Fruit fly (Drosophila melanogaster) whole organism: ENCODE results near the gene eIF4G2.
A peak's percentile ranks its signal among the peaks of the same experiment; 100 is the strongest.

ENCODE experiments used
- CG8478 ChIP-seq: fragments of >200 bp; optimal IDR thresholded peaks from 2 replicates; lab custom pipeline; 2018; ENCODE audit warnings: inconsistent platforms
- Dll ChIP-seq: fragments of >200 bp; optimal IDR thresholded peaks from 2 replicates; lab custom pipeline; 2017
- EcR ChIP-seq, 2 experiments: fragments of >200 bp; optimal IDR thresholded peaks; 2 replicates each; lab custom pipeline; 2017; ENCODE audit warnings: missing biosample characterization in 2 of 2, missing genetic modification characterization in 2 of 2, missing genetic modification reagents in 2 of 2
- pan ChIP-seq: fragments of >200 bp; optimal IDR thresholded peaks from 2 replicates; lab custom pipeline; 2017
- psq ChIP-seq: fragments of >200 bp; optimal IDR thresholded peaks from 2 replicates; lab custom pipeline; 2017
- usp ChIP-seq: fragments of >200 bp; optimal IDR thresholded peaks from 2 replicates; lab custom pipeline; 2017; ENCODE audit warnings: missing biosample characterization, missing genetic modification characterization, mixed read lengths

eIF4G2 gene

DNA sequence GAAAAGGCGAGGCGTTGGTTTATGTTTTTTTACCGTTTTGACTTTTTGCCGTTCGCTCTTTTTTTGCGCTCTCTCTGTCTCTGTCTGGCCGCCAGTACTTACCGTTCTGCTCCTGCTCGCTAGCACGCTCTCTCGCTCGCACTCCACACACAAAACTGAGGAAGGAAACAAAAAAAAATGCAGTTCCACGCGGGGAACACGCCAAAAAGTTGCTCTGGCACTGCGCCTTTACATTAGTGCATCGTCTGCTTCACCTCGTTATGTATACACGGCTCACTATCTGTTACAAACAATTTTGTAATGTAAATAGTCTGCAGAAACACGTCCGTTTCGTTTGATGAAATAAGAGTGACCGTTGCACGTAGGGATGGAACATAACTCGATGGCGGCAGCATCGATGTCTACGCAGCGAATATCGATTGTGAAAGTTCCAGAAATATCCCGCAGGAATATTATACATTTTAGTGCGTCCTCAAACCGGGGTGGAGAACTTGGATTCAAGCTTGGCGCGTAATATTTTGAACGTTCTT is at the start of gene eIF4G2, which contains the start of gene CG33111:
Gene eIF4G2 (minus strand): TSS at position 359 of the 530 bp plus-strand sequence.
Gene CG33111 (minus strand): TSS at position 359 of the 530 bp plus-strand sequence.
- peak; percentile 86 for TF ChIP-seq CG8478
- TF ChIP-seq Dll (lab: Kevin White, UChicago) = no peak
- TF ChIP-seq EcR (GFP tag; optimal IDR thresholded peaks at IDR 0.05; lab: Kevin White, UChicago) = no peak

DNA sequence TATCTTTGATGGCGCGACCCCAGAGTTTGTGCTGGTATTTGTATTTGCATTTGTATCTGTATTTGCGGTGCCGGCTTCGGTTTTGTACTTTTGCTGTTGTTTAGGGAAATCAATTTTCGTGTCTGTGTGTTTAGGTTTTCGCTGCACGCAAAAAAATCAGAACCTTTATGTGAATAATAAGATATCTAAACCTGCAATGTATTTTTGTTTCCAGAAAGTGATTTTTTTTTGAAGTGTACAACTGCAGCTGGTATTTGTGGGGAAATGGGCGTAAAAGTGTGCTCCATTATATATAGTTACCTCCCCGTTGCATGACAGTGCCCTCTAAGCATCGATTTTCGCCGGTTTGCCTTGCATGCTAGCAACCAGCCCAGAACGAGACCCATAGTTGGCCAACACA is 48.8 kb upstream of the eIF4G2 start:
- TF ChIP-seq psq (no peak), EcR (GFP tag; optimal IDR thresholded peaks at IDR 0.05; lab: Kevin White, UChicago) (no peak), CG8478 (no peak), pan (no peak), Dll (lab: Kevin White, UChicago) (no peak), usp (GFP tag; lab: Kevin White, UChicago) (no peak)

DNA sequence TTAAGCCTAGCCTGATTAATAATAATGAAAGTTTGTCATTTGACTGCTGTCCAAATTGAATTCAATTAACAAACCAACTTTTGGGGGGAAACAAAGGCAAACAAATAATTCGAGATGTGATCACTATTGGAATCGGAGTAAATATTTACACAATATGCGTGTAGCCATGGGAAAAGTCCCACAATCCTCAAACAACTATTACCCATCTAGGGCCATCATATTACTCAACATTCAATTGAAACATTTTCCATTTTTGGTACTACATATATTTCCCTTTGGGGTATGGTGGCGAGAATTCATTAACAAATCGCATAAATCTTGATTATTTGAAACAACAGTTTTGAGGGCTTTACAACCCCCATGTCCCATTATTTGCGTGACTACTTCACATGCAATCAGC is 48.2 kb upstream of the eIF4G2 start:
- TF ChIP-seq Dll (lab: Kevin White, UChicago) = no peak
- no peak for TF ChIP-seq pan
- TF ChIP-seq EcR (GFP tag; optimal IDR thresholded peaks at IDR 0.05; lab: Kevin White, UChicago) = no peak
- TF ChIP-seq psq = no peak
- TF ChIP-seq CG8478 = no peak

DNA sequence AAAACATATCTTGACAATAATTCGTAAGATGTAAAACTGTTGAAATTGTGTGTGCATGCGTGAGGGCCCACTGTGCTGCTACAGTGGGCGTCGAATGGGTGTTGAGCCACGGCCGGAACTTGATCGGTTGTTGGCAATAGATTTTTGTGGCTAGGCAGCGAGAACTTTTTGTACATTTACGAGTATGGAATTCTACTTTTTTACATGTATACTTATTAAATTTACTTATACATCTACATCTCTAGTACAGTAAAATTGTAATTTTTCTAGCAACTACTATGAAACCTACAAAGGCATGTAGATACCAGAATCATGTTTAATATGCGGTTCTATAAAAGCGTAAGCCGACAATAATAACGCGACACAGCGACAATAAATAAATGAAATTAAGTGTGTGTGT is 30.6 kb upstream of the eIF4G2 start:
- TF ChIP-seq psq (no peak), Dll (lab: Kevin White, UChicago) (no peak), usp (GFP tag; lab: Kevin White, UChicago) (no peak), CG8478 (no peak), EcR (GFP tag; optimal IDR thresholded peaks at IDR 0.05; lab: Kevin White, UChicago) (no peak), pan (no peak)

DNA sequence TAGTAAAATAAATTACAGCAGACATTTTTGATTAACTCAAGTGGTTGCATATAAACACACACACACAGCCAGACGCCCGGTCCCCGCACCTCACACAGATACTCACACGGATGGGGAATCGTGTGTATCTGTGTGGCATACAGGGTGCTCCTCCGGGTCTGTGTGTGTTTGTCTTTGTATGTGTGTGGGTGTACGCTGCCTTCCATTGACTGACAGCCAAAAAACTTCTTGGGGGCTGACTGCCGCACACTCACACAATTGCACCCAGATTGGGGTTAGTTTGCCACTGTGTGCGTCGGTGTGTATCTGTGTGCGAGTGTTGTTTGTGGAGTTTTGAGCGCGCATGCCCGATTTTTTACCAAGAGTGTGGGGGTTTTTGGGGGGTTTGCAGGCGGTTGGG is 27.1 kb upstream of the eIF4G2 start:
- TF ChIP-seq pan (no peak), CG8478 (no peak), psq (no peak), EcR (GFP tag; optimal IDR thresholded peaks at IDR 0.05; lab: Kevin White, UChicago) (no peak), usp (GFP tag; lab: Kevin White, UChicago) (no peak), Dll (lab: Kevin White, UChicago) (no peak)

DNA sequence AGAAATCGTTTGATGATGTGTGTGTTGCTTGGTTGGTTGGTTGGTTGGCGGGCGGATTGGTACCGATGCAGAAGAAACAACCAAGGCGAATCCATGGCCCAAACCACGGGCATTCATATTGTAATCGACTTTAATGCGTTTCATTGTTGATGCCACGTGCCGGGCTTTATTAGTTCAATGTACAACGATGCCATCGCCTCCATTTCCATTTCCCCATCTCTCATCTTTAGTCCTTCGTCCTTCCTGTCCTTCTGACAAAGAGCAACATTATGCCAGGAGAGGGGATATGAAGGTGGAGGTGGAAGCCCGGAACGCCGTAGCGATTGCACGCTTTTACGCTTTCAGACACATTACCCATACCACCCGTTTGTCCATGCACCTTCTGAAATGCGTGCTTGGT is 12.7 kb upstream of the eIF4G2 start:
- TF ChIP-seq pan (no peak), CG8478 (no peak), psq (no peak), usp (GFP tag; lab: Kevin White, UChicago) (no peak), Dll (lab: Kevin White, UChicago) (no peak), EcR (GFP tag; optimal IDR thresholded peaks at IDR 0.05; lab: Kevin White, UChicago) (no peak)

DNA sequence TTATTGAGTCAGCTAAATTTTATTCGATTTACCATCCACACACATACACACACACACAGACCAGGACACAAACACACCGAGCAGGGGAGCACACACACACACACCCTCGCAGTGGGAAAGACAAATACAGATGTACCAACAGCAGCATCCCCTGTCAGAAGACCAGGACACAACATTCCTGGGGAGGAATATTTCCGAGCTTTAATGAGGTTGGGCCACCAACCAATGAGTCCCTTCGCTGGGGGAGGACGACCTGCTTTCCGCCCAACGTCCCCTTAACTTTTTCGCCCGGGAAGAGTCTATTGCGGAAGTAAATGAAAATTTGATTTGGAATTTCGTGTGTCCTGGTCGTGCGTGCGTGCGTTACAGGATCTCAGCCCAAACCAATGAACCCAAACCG is 8.1 kb upstream of the eIF4G2 start:
- TF ChIP-seq Dll (lab: Kevin White, UChicago) (no peak), psq (no peak), pan (no peak), CG8478 (no peak), EcR (GFP tag; optimal IDR thresholded peaks at IDR 0.05; lab: Kevin White, UChicago) (no peak), usp (GFP tag; lab: Kevin White, UChicago) (no peak)

DNA sequence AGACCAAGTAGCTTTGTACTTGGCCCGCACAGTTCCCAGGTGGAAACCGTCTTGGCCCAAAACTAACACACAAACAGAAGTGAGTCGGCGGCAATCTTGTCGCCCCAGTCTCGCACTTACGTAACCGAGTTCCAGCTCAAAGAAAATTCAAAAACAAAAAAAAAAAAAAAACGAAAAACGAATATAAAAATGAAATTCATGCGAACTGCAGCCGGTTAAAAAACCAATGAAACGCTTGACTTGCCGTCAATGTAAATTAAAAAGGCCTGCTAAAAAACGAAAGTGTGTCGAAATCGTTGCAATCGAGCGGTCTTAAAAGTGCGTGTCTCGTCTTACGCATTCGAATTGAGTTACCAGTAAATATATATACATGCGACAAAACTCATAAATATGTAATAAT is 4.6 kb upstream of the eIF4G2 start:
- no peak for TF ChIP-seq EcR (GFP tag; optimal IDR thresholded peaks at IDR 0.05; lab: Kevin White, UChicago)
- no peak for TF ChIP-seq usp (GFP tag; lab: Kevin White, UChicago)
- no peak for TF ChIP-seq Dll (lab: Kevin White, UChicago)
- no peak for TF ChIP-seq CG8478
- no peak for TF ChIP-seq pan
- no peak for TF ChIP-seq psq

DNA sequence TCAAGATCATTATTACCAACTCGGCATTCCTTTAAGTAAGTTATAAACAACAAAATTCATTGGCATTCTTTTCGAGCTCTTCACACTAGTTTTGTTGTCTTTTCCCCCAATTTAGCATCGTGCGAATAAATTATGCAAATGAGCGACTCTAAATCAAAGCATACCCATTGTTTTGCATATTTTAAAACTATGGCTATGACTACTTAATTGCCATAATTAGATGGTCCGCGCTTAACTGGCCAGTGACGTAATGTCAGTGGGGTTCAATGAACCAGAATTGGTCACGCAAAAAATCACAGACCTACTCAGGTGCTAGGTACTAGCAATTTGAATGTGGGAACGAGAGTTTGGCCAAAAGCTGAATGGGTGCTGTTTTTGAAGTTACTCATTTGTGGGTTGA is 3.9 kb upstream of the eIF4G2 start:
- TF ChIP-seq psq (no peak), EcR (GFP tag; optimal IDR thresholded peaks at IDR 0.05; lab: Kevin White, UChicago) (no peak), CG8478 (no peak), pan (peak; percentile 36), Dll (lab: Kevin White, UChicago) (no peak), usp (GFP tag; lab: Kevin White, UChicago) (no peak)

DNA sequence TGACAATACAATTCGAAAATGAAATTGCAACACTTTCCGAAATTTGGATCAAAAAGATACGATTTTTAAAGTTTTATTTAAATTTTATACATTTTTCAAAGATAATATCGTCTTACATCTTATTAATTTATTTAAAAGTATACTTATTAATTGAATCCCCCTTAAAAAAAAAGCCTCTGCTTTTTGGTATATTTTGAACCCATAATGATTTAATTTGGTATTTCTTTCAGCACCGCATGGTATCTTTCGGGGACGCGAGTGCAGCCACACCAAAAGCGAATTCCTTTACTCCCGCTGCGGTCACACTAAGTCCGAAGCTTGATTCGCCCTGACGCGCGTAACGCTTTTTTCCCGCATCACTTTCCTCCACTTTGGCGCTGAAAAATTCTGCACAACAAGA is 1.3 kb upstream of the eIF4G2 start:
- TF ChIP-seq EcR (GFP tag; optimal IDR thresholded peaks at IDR 0.05; lab: Kevin White, UChicago) (no peak), psq (no peak), Dll (lab: Kevin White, UChicago) (no peak), usp (GFP tag; lab: Kevin White, UChicago) (no peak), pan (no peak), CG8478 (no peak)

DNA sequence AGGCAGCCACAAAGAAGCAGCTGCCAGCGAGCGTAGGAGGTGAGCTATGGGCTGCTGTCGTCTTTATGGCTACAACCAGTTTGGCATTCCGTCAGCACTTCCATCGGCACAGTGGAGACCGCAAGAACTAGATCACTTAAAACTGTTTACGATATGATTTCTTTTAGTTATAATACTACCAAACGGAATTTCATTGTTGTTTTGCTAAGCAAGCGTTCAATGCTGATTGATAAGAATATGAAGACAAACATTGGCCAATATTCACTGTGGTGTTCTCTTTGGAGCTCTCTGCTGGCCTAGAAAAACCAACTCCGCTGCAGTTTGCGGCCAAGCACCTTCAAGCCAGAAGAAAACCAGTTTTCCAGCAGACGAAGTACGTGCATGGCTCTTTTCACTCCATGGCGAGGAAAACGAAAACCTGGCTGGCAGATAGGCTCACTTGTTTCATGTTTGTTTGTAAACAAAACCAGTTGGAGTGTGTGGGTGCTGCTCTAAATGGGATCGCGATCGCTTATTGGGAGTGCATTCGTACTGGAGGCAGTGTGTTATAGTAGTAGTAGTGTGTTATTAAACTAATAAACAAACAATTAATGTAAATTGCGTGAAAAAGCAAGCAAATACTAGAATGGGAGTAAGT is 1.4 kb downstream of the eIF4G2 start:
- no peak for TF ChIP-seq psq
- no peak for TF ChIP-seq usp (GFP tag; lab: Kevin White, UChicago)
- no peak for TF ChIP-seq pan
- TF ChIP-seq EcR (GFP tag; optimal IDR thresholded peaks at IDR 0.05; lab: Kevin White, UChicago) = no peak
- no peak for TF ChIP-seq CG8478
- TF ChIP-seq Dll (lab: Kevin White, UChicago) = no peak

DNA sequence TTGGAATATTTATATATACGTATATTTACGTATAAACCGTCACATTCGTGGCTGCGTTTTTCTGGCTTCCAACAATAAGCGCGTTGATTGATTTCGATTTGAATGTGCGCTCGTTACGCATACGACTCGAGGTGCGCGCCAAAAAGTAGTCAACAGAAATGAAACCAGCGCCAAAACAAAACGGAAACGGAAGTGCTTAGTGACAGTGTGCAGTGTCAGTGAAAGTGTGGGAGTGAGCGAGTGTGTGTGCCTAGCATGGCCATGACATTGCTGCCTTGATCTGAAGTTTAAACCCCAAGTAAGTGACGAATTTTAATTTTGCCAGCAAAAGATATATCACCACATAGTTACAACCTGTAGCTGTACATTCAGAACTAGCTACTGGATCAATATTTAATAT is 15.4 kb downstream of the eIF4G2 start, which contains the start of gene CG34355:
Gene CG34355 (plus strand): TSS at position 192 of the 400 bp plus-strand sequence.
- TF ChIP-seq psq = no peak
- no peak for TF ChIP-seq usp (GFP tag; lab: Kevin White, UChicago)
- no peak for TF ChIP-seq CG8478
- no peak for TF ChIP-seq EcR (GFP tag; optimal IDR thresholded peaks at IDR 0.05; lab: Kevin White, UChicago)
- no peak for TF ChIP-seq Dll (lab: Kevin White, UChicago)
- TF ChIP-seq pan = no peak

DNA sequence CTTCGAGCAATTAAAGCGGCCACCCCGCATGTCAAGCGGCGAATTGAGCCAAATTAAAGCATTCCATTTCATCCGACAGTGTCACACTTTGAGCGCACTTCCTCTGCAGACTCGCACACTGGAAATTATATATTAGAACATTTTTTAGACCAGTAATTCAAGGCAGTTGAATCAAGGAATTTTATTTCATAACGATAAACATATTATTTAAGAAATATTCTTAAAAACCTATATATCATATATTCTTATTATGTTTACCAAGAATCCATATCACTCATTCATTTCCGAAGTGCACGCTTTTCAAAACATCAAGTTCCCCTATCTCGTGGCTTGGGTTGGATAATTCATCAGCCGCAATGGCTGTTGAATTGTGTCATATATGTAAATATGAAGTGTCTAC is 27.5 kb downstream of the eIF4G2 start:
- TF ChIP-seq pan = peak; percentile 6
- no peak for TF ChIP-seq psq
